Fruit fly (Drosophila melanogaster) whole organism, wandering third instar larva: Measurements from ENCODE around the gene CG32425.

Experiments used
- Abd-B ChIP-seq: fragments of >200 bp; optimal IDR thresholded peaks from 2 replicates; lab custom pipeline; 2017; ENCODE audit warnings: missing biosample characterization, missing genetic modification characterization
- CG32264 ChIP-seq: fragments of 200-800 bp; sonication (Bioruptor generic); optimal IDR thresholded peaks from 2 replicates; lab custom pipeline; 2016; ENCODE audit warnings: missing biosample characterization, missing genetic modification characterization
- CG9705 ChIP-seq: fragments of 200-800 bp; sonication (Bioruptor generic); optimal IDR thresholded peaks from 2 replicates; lab custom pipeline; 2018; ENCODE audit warnings: missing biosample characterization, mild to moderate bottlenecking, missing genetic modification characterization
- CrebA ChIP-seq: fragments of 200-800 bp; sonication (Bioruptor generic); optimal IDR thresholded peaks from 2 replicates; lab custom pipeline; 2016; ENCODE audit warnings: missing biosample characterization, mild to moderate bottlenecking, missing genetic modification characterization, borderline replicate concordance
- Dfd ChIP-seq: fragments of >200 bp; optimal IDR thresholded peaks from 2 replicates; lab custom pipeline; 2017; ENCODE audit warnings: missing biosample characterization, missing genetic modification characterization
- GATAd ChIP-seq: sonication (Bioruptor generic); optimal IDR thresholded peaks from 2 replicates; lab custom pipeline; 2016; ENCODE audit warnings: missing biosample characterization, missing genetic modification characterization
- HLH106 ChIP-seq: fragments of 200-800 bp; optimal IDR thresholded peaks from 3 replicates; lab custom pipeline; 2019; ENCODE audit warnings: missing biosample characterization, mild to moderate bottlenecking, missing genetic modification characterization, moderate library complexity
- Hnf4 ChIP-seq: fragments of 200-800 bp; sonication (Bioruptor generic); optimal IDR thresholded peaks from 2 replicates; lab custom pipeline; 2016; ENCODE audit warnings: missing biosample characterization, mild to moderate bottlenecking, missing genetic modification characterization
- Hr78 ChIP-seq: fragments of >200 bp; optimal IDR thresholded peaks from 2 replicates; lab custom pipeline; 2017; ENCODE audit warnings: missing biosample characterization, missing genetic modification characterization
- Hr83 ChIP-seq: fragments of 200-300 bp; sonication (Bioruptor generic); optimal IDR thresholded peaks from 2 replicates; lab custom pipeline; 2016; ENCODE audit warnings: missing biosample characterization, mild to moderate bottlenecking, missing genetic modification characterization, moderate library complexity; ENCODE audit not compliant: poor library complexity, severe bottlenecking
- Jra ChIP-seq: sonication (Bioruptor generic); optimal IDR thresholded peaks from 2 replicates; lab custom pipeline; 2016; ENCODE audit warnings: missing biosample characterization, missing genetic modification characterization
- Mio ChIP-seq: sonication (Bioruptor generic); optimal IDR thresholded peaks from 2 replicates; lab custom pipeline; 2016; ENCODE audit warnings: missing biosample characterization, missing genetic modification characterization
- Myc ChIP-seq: fragments of >200 bp; optimal IDR thresholded peaks from 2 replicates; lab custom pipeline; 2017
- N ChIP-seq: fragments of >200 bp; optimal IDR thresholded peaks from 2 replicates; lab custom pipeline; 2018; ENCODE audit warnings: missing biosample characterization, missing external identifiers, missing genetic modification characterization
- OdsH ChIP-seq: fragments of 200-800 bp; sonication (Bioruptor generic); optimal IDR thresholded peaks from 2 replicates; lab custom pipeline; 2016; ENCODE audit warnings: missing biosample characterization, mild to moderate bottlenecking, missing genetic modification characterization
- Rel ChIP-seq, 2 experiments: fragments of 200-800 bp; sonication (Bioruptor generic) in 1 of 2; optimal IDR thresholded peaks; 2 replicates in 1 of 2; 3 replicates in 1 of 2; lab custom pipeline; 2016 to 2019; ENCODE audit warnings: mild to moderate bottlenecking in 2 of 2, missing biosample characterization in 2 of 2, missing genetic modification characterization in 2 of 2, moderate library complexity in 1 of 2
- Sp1 ChIP-seq: fragments of 200-800 bp; sonication (Bioruptor generic); optimal IDR thresholded peaks from 3 replicates; lab custom pipeline; 2019; ENCODE audit warnings: missing biosample characterization, mild to moderate bottlenecking, missing genetic modification characterization, moderate library complexity
- Vsx2 ChIP-seq: fragments of 200-300, 225-300 bp; sonication (Bioruptor generic); optimal IDR thresholded peaks from 2 replicates; lab custom pipeline; 2018; ENCODE audit warnings: missing biosample characterization, missing genetic modification characterization; ENCODE audit not compliant: partially characterized antibody
- br ChIP-seq: fragments of 200-800 bp; sonication (Bioruptor generic); optimal IDR thresholded peaks from 2 replicates; lab custom pipeline; 2016; ENCODE audit warnings: missing biosample characterization, missing genetic modification characterization
- brk ChIP-seq: fragments of 200-800 bp; sonication (Bioruptor generic); optimal IDR thresholded peaks from 2 replicates; lab custom pipeline; 2016; ENCODE audit warnings: missing biosample characterization, mild to moderate bottlenecking, missing genetic modification characterization
- dl ChIP-seq, 2 experiments: fragments of 175-275, 200-275 bp in 1 of 2; fragments of 200-275 bp in 1 of 2; sonication (Bioruptor generic); optimal IDR thresholded peaks; lab custom pipeline; 2018; ENCODE audit warnings: mild to moderate bottlenecking in 2 of 2, missing biosample characterization in 2 of 2, missing genetic modification characterization in 2 of 2, moderate library complexity in 2 of 2; ENCODE audit not compliant: partially characterized antibody in 2 of 2, insufficient read depth in 1 of 2
- dmrt93B ChIP-seq: fragments of 200-800 bp; sonication (Bioruptor generic); optimal IDR thresholded peaks from 2 replicates; lab custom pipeline; 2018; ENCODE audit warnings: missing biosample characterization, mild to moderate bottlenecking, missing genetic modification characterization
- dsf ChIP-seq: sonication (Bioruptor generic); optimal IDR thresholded peaks from 2 replicates; lab custom pipeline; 2016; ENCODE audit warnings: missing biosample characterization, missing genetic modification characterization, borderline replicate concordance
- ey ChIP-seq: fragments of 200-800 bp; sonication (Bioruptor generic); optimal IDR thresholded peaks from 2 replicates; lab custom pipeline; 2016; ENCODE audit warnings: missing biosample characterization, missing genetic modification characterization
- foxo ChIP-seq, 2 experiments: fragments of 200-800 bp; sonication (Bioruptor generic); optimal IDR thresholded peaks; 2 replicates in 1 of 2; 3 replicates in 1 of 2; lab custom pipeline; 2016 to 2017; ENCODE audit warnings: missing biosample characterization in 2 of 2, missing genetic modification characterization in 2 of 2
- fru ChIP-seq: fragments of 200-800 bp; sonication (Bioruptor generic); optimal IDR thresholded peaks from 3 replicates; lab custom pipeline; 2016; ENCODE audit warnings: missing biosample characterization, mild to moderate bottlenecking, missing genetic modification characterization
- h ChIP-seq: fragments of 200-800 bp; sonication (Bioruptor generic); optimal IDR thresholded peaks from 3 replicates; lab custom pipeline; 2016; ENCODE audit warnings: missing biosample characterization, mild to moderate bottlenecking, missing genetic modification characterization
- jim ChIP-seq: fragments of 175-275, 200-325 bp; sonication (Bioruptor generic); optimal IDR thresholded peaks from 2 replicates; lab custom pipeline; 2016; ENCODE audit warnings: missing biosample characterization, mild to moderate bottlenecking, missing genetic modification characterization
- pan ChIP-seq: fragments of >200 bp; optimal IDR thresholded peaks from 2 replicates; lab custom pipeline; 2017
- psq ChIP-seq: fragments of 200-800 bp; sonication (Bioruptor generic); optimal IDR thresholded peaks from 3 replicates; lab custom pipeline; 2017; ENCODE audit warnings: missing biosample characterization, mild to moderate bottlenecking, missing genetic modification characterization, moderate library complexity
- rgr ChIP-seq: fragments of 200-800 bp; sonication (Bioruptor generic); optimal IDR thresholded peaks from 3 replicates; lab custom pipeline; 2016; ENCODE audit warnings: missing biosample characterization, mild to moderate bottlenecking, missing genetic modification characterization
- sv ChIP-seq: fragments of 200-800 bp; sonication (Bioruptor generic); optimal IDR thresholded peaks from 3 replicates; lab custom pipeline; 2016; ENCODE audit warnings: missing biosample characterization, missing genetic modification characterization
- tai ChIP-seq: sonication (Bioruptor generic); optimal IDR thresholded peaks from 2 replicates; lab custom pipeline; 2016; ENCODE audit warnings: missing biosample characterization, missing genetic modification characterization
- usp ChIP-seq: fragments of >200 bp; optimal IDR thresholded peaks from 2 replicates; lab custom pipeline; 2017; ENCODE audit warnings: missing biosample characterization, missing genetic modification characterization
- woc ChIP-seq: sonication (Bioruptor generic); optimal IDR thresholded peaks from 2 replicates; lab custom pipeline; 2016; ENCODE audit warnings: missing biosample characterization, mild to moderate bottlenecking, missing genetic modification characterization

The CG32425 gene

dm6 chr3L:20497124-20497996 is at the start of gene CG32425:
Gene CG32425, plus strand, starts transcription at chr3L:20497323.
- peak; percentile 18 for TF ChIP-seq Myc (lab: Kevin White, UChicago)
- peak; percentile 67 for TF ChIP-seq psq
- TF ChIP-seq HLH106 (tag; lab: Kevin White, UChicago): peak; percentile 4
- peak in 1 of 2 experiments; percentile 37 for TF ChIP-seq foxo (GFP tag; optimal IDR thresholded peaks at IDR 0.05; lab: Kevin White, UChicago)
- TF ChIP-seq Abd-B: no peak
- no peak for TF ChIP-seq woc
- no peak for TF ChIP-seq tai (GFP tag; lab: Kevin White, UChicago)
- peak; percentile 25 for TF ChIP-seq fru (GFP tag; lab: Kevin White, UChicago)
- TF ChIP-seq Rel (GFP tag; optimal IDR thresholded peaks at IDR 0.05; lab: Kevin White, UChicago): no peak
- TF ChIP-seq Rel (tag; optimal IDR thresholded peaks at IDR 0.05; lab: Kevin White, UChicago): peak; percentile 8
- peak; percentile 24 for TF ChIP-seq h (GFP tag; lab: Kevin White, UChicago)
- TF ChIP-seq, all 38 proteins: peak for 7

- TF ChIP-seq dl (GFP tag; optimal IDR thresholded peaks at IDR 0.05; lab: Kevin White, UChicago; ENCODE audit: insufficient read depth in 1 of 2, partially characterized antibody in 2 of 2) (no peak), psq (no peak), ey (peak; percentile 25)
Observed at dm6 chr3L:20447337-20447736, 49.8 kb upstream of the CG32425 start.

dm6 chr3L:20447957-20448356 is 49.2 kb upstream of the CG32425 start:
- peak; percentile 43 for TF ChIP-seq brk
- no peak for TF ChIP-seq dl (GFP tag; optimal IDR thresholded peaks at IDR 0.05; lab: Kevin White, UChicago; ENCODE audit: insufficient read depth in 1 of 2, partially characterized antibody in 2 of 2)
- no peak for TF ChIP-seq Jra (GFP tag; lab: Kevin White, UChicago)
- TF ChIP-seq br (GFP tag; lab: Kevin White, UChicago): peak; percentile 24
- peak; percentile 57 for TF ChIP-seq Hnf4
- TF ChIP-seq foxo (GFP tag; optimal IDR thresholded peaks at IDR 0.05; lab: Kevin White, UChicago): peak in 1 of 2 experiments; percentile 58
- no peak for TF ChIP-seq woc
- TF ChIP-seq CG9705 (GFP tag; lab: Kevin White, UChicago): peak; percentile 78
- TF ChIP-seq N (GFP tag; lab: Kevin White, UChicago): no peak
- TF ChIP-seq rgr: peak; percentile 76
- TF ChIP-seq Hr83 (GFP tag; lab: Kevin White, UChicago): peak; percentile 76
- TF ChIP-seq CG32264 (GFP tag; lab: Kevin White, UChicago): no peak
- no peak for TF ChIP-seq Dfd (GFP tag; lab: Kevin White, UChicago)
- no peak for TF ChIP-seq sv
- peak; percentile 16 for TF ChIP-seq Rel (GFP tag; optimal IDR thresholded peaks at IDR 0.05; lab: Kevin White, UChicago)
- peak; percentile 99 for TF ChIP-seq Rel (tag; optimal IDR thresholded peaks at IDR 0.05; lab: Kevin White, UChicago)
- no peak for TF ChIP-seq Hr78
- TF ChIP-seq OdsH (GFP tag; lab: Kevin White, UChicago): peak; percentile 51
- no peak for TF ChIP-seq Abd-B
- no peak for TF ChIP-seq usp (GFP tag; lab: Kevin White, UChicago)
- TF ChIP-seq pan (lab: Kevin White, UChicago): no peak
- TF ChIP-seq h (GFP tag; lab: Kevin White, UChicago): peak; percentile 67
- peak; percentile 54 for TF ChIP-seq dmrt93B (GFP tag; lab: Kevin White, UChicago)
- TF ChIP-seq Sp1 (GFP tag; lab: Kevin White, UChicago): peak; percentile 79
- TF ChIP-seq fru (GFP tag; lab: Kevin White, UChicago): peak; percentile 4
- no peak for TF ChIP-seq jim
- no peak for TF ChIP-seq Vsx2 (GFP tag; lab: Kevin White, UChicago)
- TF ChIP-seq HLH106 (tag; lab: Kevin White, UChicago): peak; percentile 67
- TF ChIP-seq psq: peak; percentile 32
- no peak for TF ChIP-seq dsf (GFP tag; lab: Kevin White, UChicago)

- TF ChIP-seq rgr (no peak), CG32264 (GFP tag; lab: Kevin White, UChicago) (no peak), CrebA (GFP tag; lab: Kevin White, UChicago) (no peak), sv (no peak), dmrt93B (GFP tag; lab: Kevin White, UChicago) (no peak), CG9705 (GFP tag; lab: Kevin White, UChicago) (no peak), Dfd (GFP tag; lab: Kevin White, UChicago) (no peak), dl (GFP tag; optimal IDR thresholded peaks at IDR 0.05; lab: Kevin White, UChicago; ENCODE audit: insufficient read depth in 1 of 2, partially characterized antibody in 2 of 2) (no peak), Abd-B (no peak), HLH106 (tag; lab: Kevin White, UChicago) (no peak), Sp1 (GFP tag; lab: Kevin White, UChicago) (no peak), Hnf4 (no peak), Mio (no peak), GATAd (no peak), dsf (GFP tag; lab: Kevin White, UChicago) (no peak), brk (no peak), pan (lab: Kevin White, UChicago) (no peak), Hr83 (GFP tag; lab: Kevin White, UChicago) (no peak)
Observed at dm6 chr3L:20448773-20449172, 48.4 kb upstream of the CG32425 start.
